Fruit fly (Drosophila melanogaster) whole organism, wandering third instar larva: Measurements from ENCODE around the gene CG14958.

Source experiments
- Dif ChIP-seq: fragments of 200-275, 200-300 bp; sonication (Bioruptor generic); optimal IDR thresholded peaks from 2 replicates; lab custom pipeline; 2018; ENCODE audit warnings: missing biosample characterization, missing genetic modification characterization; ENCODE audit not compliant: partially characterized antibody
- Hr78 ChIP-seq: fragments of >200 bp; optimal IDR thresholded peaks from 2 replicates; lab custom pipeline; 2017; ENCODE audit warnings: missing biosample characterization, missing genetic modification characterization
- Myc ChIP-seq: fragments of >200 bp; optimal IDR thresholded peaks from 2 replicates; lab custom pipeline; 2017
- OdsH ChIP-seq: fragments of 200-800 bp; sonication (Bioruptor generic); optimal IDR thresholded peaks from 2 replicates; lab custom pipeline; 2016; ENCODE audit warnings: missing biosample characterization, mild to moderate bottlenecking, missing genetic modification characterization
- dl ChIP-seq, 2 experiments: fragments of 175-275, 200-275 bp in 1 of 2; fragments of 200-275 bp in 1 of 2; sonication (Bioruptor generic); optimal IDR thresholded peaks; lab custom pipeline; 2018; ENCODE audit warnings: mild to moderate bottlenecking in 2 of 2, missing biosample characterization in 2 of 2, missing genetic modification characterization in 2 of 2, moderate library complexity in 2 of 2; ENCODE audit not compliant: partially characterized antibody in 2 of 2, insufficient read depth in 1 of 2
- dmrt93B ChIP-seq: fragments of 200-800 bp; sonication (Bioruptor generic); optimal IDR thresholded peaks from 2 replicates; lab custom pipeline; 2018; ENCODE audit warnings: missing biosample characterization, mild to moderate bottlenecking, missing genetic modification characterization
- dsf ChIP-seq: sonication (Bioruptor generic); optimal IDR thresholded peaks from 2 replicates; lab custom pipeline; 2016; ENCODE audit warnings: missing biosample characterization, missing genetic modification characterization, borderline replicate concordance
- h ChIP-seq: fragments of 200-800 bp; sonication (Bioruptor generic); optimal IDR thresholded peaks from 3 replicates; lab custom pipeline; 2016; ENCODE audit warnings: missing biosample characterization, mild to moderate bottlenecking, missing genetic modification characterization
- lola ChIP-seq: fragments of >200 bp; optimal IDR thresholded peaks from 2 replicates; lab custom pipeline; 2017; ENCODE audit warnings: missing biosample characterization, missing genetic modification characterization
- pan ChIP-seq: fragments of >200 bp; optimal IDR thresholded peaks from 2 replicates; lab custom pipeline; 2017
- sv ChIP-seq: fragments of 200-800 bp; sonication (Bioruptor generic); optimal IDR thresholded peaks from 3 replicates; lab custom pipeline; 2016; ENCODE audit warnings: missing biosample characterization, missing genetic modification characterization
- usp ChIP-seq: fragments of >200 bp; optimal IDR thresholded peaks from 2 replicates; lab custom pipeline; 2017; ENCODE audit warnings: missing biosample characterization, missing genetic modification characterization

DNA sequence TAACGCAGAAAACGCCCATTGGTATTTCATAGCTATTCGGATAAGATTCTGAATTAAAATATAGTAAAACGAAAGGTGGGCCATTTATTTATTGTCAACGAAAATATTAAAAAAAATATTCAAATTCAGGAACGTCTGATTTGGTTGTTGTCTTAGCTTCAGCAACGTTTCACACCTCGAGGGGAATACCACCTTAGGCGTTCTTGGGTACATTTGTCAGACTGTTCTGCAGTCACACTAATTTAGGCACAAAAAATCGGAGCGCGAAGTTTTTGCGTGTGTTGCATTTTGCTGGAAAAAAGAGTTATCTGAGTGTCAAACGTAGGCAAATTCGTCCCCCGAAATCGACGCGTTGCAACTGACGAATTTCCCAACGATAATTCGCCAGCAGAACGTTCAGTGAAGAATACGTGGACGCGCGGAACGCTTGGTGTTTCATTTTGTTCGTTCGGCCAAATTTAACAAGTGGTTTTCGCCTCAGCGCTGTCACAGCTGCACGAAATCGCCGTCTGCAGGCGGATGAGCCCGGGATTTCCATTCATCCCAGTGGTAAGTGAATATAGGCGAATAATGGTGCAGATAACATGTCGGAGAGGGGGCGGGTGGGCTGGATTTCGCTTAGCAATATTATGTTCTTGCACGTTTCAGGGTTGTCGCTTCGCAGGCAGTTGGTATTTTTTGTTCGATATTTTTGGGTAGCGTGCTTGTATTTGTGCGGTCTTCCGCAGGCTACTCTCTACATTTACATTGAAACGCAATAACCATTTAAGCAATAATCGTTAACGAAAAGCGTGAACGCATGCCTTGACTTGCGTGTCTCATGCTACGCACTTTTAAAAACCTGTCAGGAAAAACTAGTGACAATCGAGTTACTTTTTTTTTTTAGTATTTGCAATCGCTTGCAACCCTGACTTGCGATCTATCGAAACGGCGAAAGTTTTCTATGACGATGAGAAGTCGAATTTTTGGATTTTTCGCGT lies 35.3 kb downstream of the CG14958 start, which contains the start of gene Larp4B:
- no peak for TF ChIP-seq sv (GFP tag; lab: Kevin White, UChicago)
- no peak for TF ChIP-seq usp
- TF ChIP-seq h (GFP tag; lab: Kevin White, UChicago): peak; percentile 13
- TF ChIP-seq dl (GFP tag; optimal IDR thresholded peaks at IDR 0.05; lab: Kevin White, UChicago; ENCODE audit: insufficient read depth in 1 of 2, partially characterized antibody in 2 of 2): no peak
- no peak for TF ChIP-seq dmrt93B (GFP tag; lab: Kevin White, UChicago)
- no peak for TF ChIP-seq dsf
- TF ChIP-seq Hr78 (GFP tag; lab: Kevin White, UChicago): no peak
- TF ChIP-seq pan (lab: Kevin White, UChicago): no peak
- no peak for TF ChIP-seq lola
- TF ChIP-seq Dif (GFP tag; lab: Kevin White, UChicago): no peak
- no peak for TF ChIP-seq Myc (lab: Kevin White, UChicago)
- TF ChIP-seq OdsH (GFP tag; lab: Kevin White, UChicago): no peak
